Worm (Caenorhabditis elegans) whole organism, early embryonic: ENCODE results near the gene rpl-26.

ENCODE experiments used
- B0310.2 ChIP-seq: sonication (generic microtip); optimal IDR thresholded peaks from 2 replicates; lab custom pipeline; 2016; ENCODE audit warnings: mild to moderate bottlenecking, missing genetic modification characterization, missing compliant biosample characterization
- F13C5.2 ChIP-seq: sonication (generic microtip); optimal IDR thresholded peaks from 2 replicates; lab custom pipeline; 2017; ENCODE audit warnings: mild to moderate bottlenecking, missing genetic modification characterization, inconsistent platforms, missing compliant biosample characterization
- ama-1 ChIP-seq: fragments of 150-350 bp; optimal IDR thresholded peaks from 2 replicates; lab custom pipeline; 2014
- ceh-13 ChIP-seq: fragments of 200-800 bp; sonication (Bioruptor generic); optimal IDR thresholded peaks from 2 replicates; lab custom pipeline; 2018; ENCODE audit warnings: mild to moderate bottlenecking, missing genetic modification characterization, missing compliant biosample characterization
- ceh-36 ChIP-seq: sonication (generic microtip); optimal IDR thresholded peaks from 2 replicates; lab custom pipeline; 2016; ENCODE audit warnings: missing genetic modification characterization, inconsistent platforms, missing compliant biosample characterization
- flt-1 ChIP-seq: fragments of 200-800 bp; sonication (Bioruptor generic); IDR thresholded peaks from 2 replicates; pipeline ENCODE4 v1.3.6; 2022; ENCODE audit warnings: missing genetic modification characterization, missing compliant biosample characterization
- tbx-37 ChIP-seq: fragments of 200-800 bp; sonication (Bioruptor generic); conservative IDR thresholded peaks from 2 replicates; pipeline ENCODE4 v1.3.6; 2022; ENCODE audit warnings: missing genetic modification reagents, missing genetic modification characterization, missing compliant biosample characterization

ce11 chrII:8575184-8575583 lies 27.4 kb upstream of the rpl-26 start, which contains the start of gene puf-5:
- TF ChIP-seq ceh-36, result no peak
- TF ChIP-seq tbx-37 (GFP tag; lab: Robert Waterston, UW), result no peak
- no peak for TF ChIP-seq ama-1 (lab: Kevin White, UChicago)
- no peak for TF ChIP-seq B0310.2 (tag; lab: Kevin White, UChicago)
- TF ChIP-seq F13C5.2 (tag; lab: Kevin White, UChicago), result no peak
- TF ChIP-seq flt-1 (GFP tag; lab: Robert Waterston, UW), result no peak
- no peak for TF ChIP-seq ceh-13 (GFP tag; lab: Kevin White, UChicago)
